Fruit fly (Drosophila melanogaster) whole organism, embryonic: Measurements from ENCODE around the gene ATPsyngamma.

ENCODE experiments used
- Asciz ChIP-seq: fragments of 200-800 bp; sonication (Bioruptor generic); optimal IDR thresholded peaks from 2 replicates; lab custom pipeline; 2017; ENCODE audit warnings: missing biosample characterization, mild to moderate bottlenecking, missing genetic modification characterization, missing genetic modification reagents
- Atf6 ChIP-seq: fragments of 200-800 bp; sonication (Bioruptor generic); IDR thresholded peaks from 2 replicates; pipeline ENCODE4 v1.3.6; 2022; ENCODE audit warnings: missing biosample characterization, missing genetic modification characterization
- CG12769 ChIP-seq: fragments of 200-800 bp; sonication (Bioruptor generic); optimal IDR thresholded peaks from 2 replicates; lab custom pipeline; 2019; ENCODE audit warnings: missing biosample characterization, mild to moderate bottlenecking, missing genetic modification characterization, moderate library complexity
- CG15011 ChIP-seq: fragments of 200-800 bp; sonication (Bioruptor generic); optimal IDR thresholded peaks from 3 replicates; lab custom pipeline; 2018; ENCODE audit warnings: missing biosample characterization, mild to moderate bottlenecking, missing genetic modification characterization
- CG16815 ChIP-seq: fragments of 200-800 bp; sonication (Bioruptor generic); optimal IDR thresholded peaks from 3 replicates; lab custom pipeline; 2017; ENCODE audit warnings: missing biosample characterization, mild to moderate bottlenecking, missing genetic modification characterization
- CG17186 ChIP-seq: fragments of 200-800 bp; sonication (Bioruptor generic); optimal IDR thresholded peaks from 3 replicates; lab custom pipeline; 2017; ENCODE audit warnings: missing biosample characterization, missing genetic modification reagents, missing genetic modification characterization
- CG17802 ChIP-seq: fragments of 200-800 bp; sonication (Bioruptor generic); optimal IDR thresholded peaks from 2 replicates; lab custom pipeline; 2018; ENCODE audit warnings: missing biosample characterization, mild to moderate bottlenecking, missing genetic modification characterization, moderate library complexity
- CG2129 ChIP-seq: fragments of 200-800 bp; sonication (Bioruptor generic); IDR thresholded peaks from 2 replicates; pipeline ENCODE4 v1.3.6; 2022; ENCODE audit warnings: missing biosample characterization, missing genetic modification characterization; ENCODE audit not compliant: partially characterized antibody
- CG34224 ChIP-seq: fragments of 200-800 bp; sonication (Bioruptor generic); IDR thresholded peaks from 3 replicates; pipeline ENCODE4 v1.3.6; 2022; ENCODE audit warnings: missing biosample characterization, missing genetic modification characterization; ENCODE audit not compliant: partially characterized antibody
- CG4424 ChIP-seq: fragments of 200-800 bp; sonication (Bioruptor generic); optimal IDR thresholded peaks from 3 replicates; lab custom pipeline; 2016; ENCODE audit warnings: missing biosample characterization, missing genetic modification characterization
- CG5180 ChIP-seq: fragments of 200-800 bp; sonication (Bioruptor generic); optimal IDR thresholded peaks from 3 replicates; lab custom pipeline; 2017; ENCODE audit warnings: missing biosample characterization, missing genetic modification characterization, mild to moderate bottlenecking, moderate library complexity, missing genetic modification reagents
- CG7357 ChIP-seq: fragments of 200-800 bp; sonication (Bioruptor generic); IDR thresholded peaks from 3 replicates; pipeline ENCODE4 v1.3.6; 2022; ENCODE audit warnings: missing biosample characterization, missing genetic modification characterization
- CG7928 ChIP-seq: fragments of 200-800 bp; sonication (Bioruptor generic); optimal IDR thresholded peaks from 2 replicates; lab custom pipeline; 2017; ENCODE audit warnings: missing biosample characterization, mild to moderate bottlenecking, missing genetic modification characterization
- CG8290 ChIP-seq, 3 experiments: fragments of 200-800 bp; sonication (Bioruptor generic); optimal IDR thresholded peaks; 2 replicates each; lab custom pipeline; 2016 to 2019; ENCODE audit warnings: missing biosample characterization in 3 of 3, missing genetic modification characterization in 3 of 3, mild to moderate bottlenecking in 2 of 3, moderate library complexity in 1 of 3
- CG8765 ChIP-seq: fragments of 200-800 bp; sonication (Bioruptor generic); IDR thresholded peaks from 2 replicates; pipeline ENCODE4 v1.3.6; 2022; ENCODE audit warnings: missing biosample characterization, missing genetic modification characterization
- CHES-1-like ChIP-seq: fragments of 200-800 bp; sonication (Bioruptor generic); optimal IDR thresholded peaks from 2 replicates; lab custom pipeline; 2016; ENCODE audit warnings: missing biosample characterization, missing genetic modification characterization
- CTCF ChIP-seq: fragments of 200-800 bp; sonication (Bioruptor generic); optimal IDR thresholded peaks from 2 replicates; lab custom pipeline; 2017; ENCODE audit warnings: missing biosample characterization, mild to moderate bottlenecking, missing genetic modification characterization, moderate library complexity
- Camta ChIP-seq: fragments of 200-800 bp; sonication (Bioruptor generic); optimal IDR thresholded peaks from 2 replicates; lab custom pipeline; 2016; ENCODE audit warnings: missing biosample characterization, missing genetic modification characterization
- Dip2 ChIP-seq: fragments of 200-800 bp; sonication (Bioruptor generic); IDR thresholded peaks from 2 replicates; pipeline ENCODE4 v1.3.6; 2022; ENCODE audit warnings: missing biosample characterization, missing genetic modification characterization
- Lim3 ChIP-seq: fragments of 200-800 bp; sonication (Bioruptor generic); IDR thresholded peaks from 2 replicates; pipeline ENCODE4 v1.3.6; 2022; ENCODE audit warnings: missing biosample characterization, missing genetic modification characterization
- MESR4 ChIP-seq: fragments of 200-800 bp; sonication (Bioruptor generic); optimal IDR thresholded peaks from 2 replicates; lab custom pipeline; 2018; ENCODE audit warnings: missing biosample characterization, mild to moderate bottlenecking, missing genetic modification characterization, moderate library complexity
- Myb ChIP-seq: fragments of 200-800 bp; sonication (Bioruptor generic); optimal IDR thresholded peaks from 2 replicates; lab custom pipeline; 2016; ENCODE audit warnings: missing biosample characterization, missing genetic modification characterization
- NK7.1 ChIP-seq: fragments of 200-800 bp; sonication (Bioruptor generic); optimal IDR thresholded peaks from 3 replicates; lab custom pipeline; 2016; ENCODE audit warnings: missing biosample characterization, missing genetic modification characterization
- PHDP ChIP-seq: fragments of 200-800 bp; sonication (Bioruptor generic); optimal IDR thresholded peaks from 3 replicates; lab custom pipeline; 2018; ENCODE audit warnings: missing biosample characterization, mild to moderate bottlenecking, missing genetic modification characterization, moderate library complexity
- Sin3A ChIP-seq: fragments of >200 bp; optimal IDR thresholded peaks from 2 replicates; lab custom pipeline; 2018
- Six4 ChIP-seq: fragments of 200-800 bp; sonication (Bioruptor generic); optimal IDR thresholded peaks from 2 replicates; lab custom pipeline; 2016; ENCODE audit warnings: missing biosample characterization, missing genetic modification characterization
- Sox102F ChIP-seq: fragments of 200-800 bp; sonication (Bioruptor generic); optimal IDR thresholded peaks from 2 replicates; lab custom pipeline; 2018; ENCODE audit warnings: missing biosample characterization, mild to moderate bottlenecking, missing genetic modification characterization, moderate library complexity
- Usf ChIP-seq: fragments of 200-800 bp; sonication (Bioruptor generic); optimal IDR thresholded peaks from 2 replicates; lab custom pipeline; 2017; ENCODE audit warnings: missing genotype, missing biosample characterization, missing genetic modification characterization
- ab ChIP-seq: fragments of 200-800 bp; sonication (Bioruptor generic); optimal IDR thresholded peaks from 2 replicates; lab custom pipeline; 2016; ENCODE audit warnings: missing biosample characterization, missing genetic modification characterization
- ash1 ChIP-seq: fragments of 200-800 bp; sonication (Bioruptor generic); optimal IDR thresholded peaks from 2 replicates; lab custom pipeline; 2018; ENCODE audit warnings: missing biosample characterization, mild to moderate bottlenecking, missing genetic modification characterization
- bab2 ChIP-seq: fragments of 200-800 bp; sonication (Bioruptor generic); optimal IDR thresholded peaks from 2 replicates; lab custom pipeline; 2016; ENCODE audit warnings: missing biosample characterization, missing genetic modification characterization
- bowl ChIP-seq: fragments of 200-800 bp; sonication (Bioruptor generic); IDR thresholded peaks from 2 replicates; pipeline ENCODE4 v1.3.6; 2022; ENCODE audit warnings: missing biosample characterization, missing genetic modification characterization
- chinmo ChIP-seq: fragments of 200-800 bp; sonication (Bioruptor generic); IDR thresholded peaks from 4 replicates; pipeline ENCODE4 v1.3.6; 2022; ENCODE audit warnings: missing biosample characterization, missing genetic modification characterization; ENCODE audit not compliant: partially characterized antibody
- chm ChIP-seq: fragments of 200-800 bp; sonication (Bioruptor generic); IDR thresholded peaks from 2 replicates; pipeline ENCODE4 v1.3.6; 2022; ENCODE audit warnings: missing biosample characterization, missing genetic modification characterization
- da ChIP-seq: fragments of 200-800 bp; sonication (Bioruptor generic); optimal IDR thresholded peaks from 2 replicates; lab custom pipeline; 2016; ENCODE audit warnings: missing biosample characterization, missing genetic modification characterization
- dm ChIP-seq: fragments of 200-800 bp; sonication (Bioruptor generic); optimal IDR thresholded peaks from 3 replicates; lab custom pipeline; 2016; ENCODE audit warnings: missing biosample characterization, missing genetic modification characterization
- dmrt99B ChIP-seq: fragments of 200-800 bp; sonication (Bioruptor generic); optimal IDR thresholded peaks from 2 replicates; lab custom pipeline; 2018; ENCODE audit warnings: missing biosample characterization, mild to moderate bottlenecking, missing genetic modification characterization, moderate library complexity
- ewg ChIP-seq: fragments of 200-800 bp; sonication (Bioruptor generic); optimal IDR thresholded peaks from 3 replicates; lab custom pipeline; 2017; ENCODE audit warnings: mild to moderate bottlenecking, missing biosample characterization, missing genetic modification reagents, missing genetic modification characterization
- fd64A ChIP-seq: fragments of 200-800 bp; sonication (Bioruptor generic); optimal IDR thresholded peaks from 3 replicates; lab custom pipeline; 2018; ENCODE audit warnings: missing biosample characterization, mild to moderate bottlenecking, missing genetic modification characterization
- gfzf ChIP-seq: fragments of 200-800 bp; sonication (Bioruptor generic); optimal IDR thresholded peaks from 2 replicates; lab custom pipeline; 2016; ENCODE audit warnings: missing biosample characterization, mild to moderate bottlenecking, missing genetic modification characterization, moderate library complexity
- gsb ChIP-seq: fragments of 200-800 bp; sonication (Bioruptor generic); IDR thresholded peaks from 2 replicates; pipeline ENCODE4 v1.3.6; 2022; ENCODE audit warnings: missing biosample characterization, missing genetic modification characterization
- jigr1 ChIP-seq: fragments of 200-800 bp; sonication (Bioruptor generic); IDR thresholded peaks from 3 replicates; pipeline ENCODE4 v1.3.6; 2022; ENCODE audit warnings: missing biosample characterization, missing genetic modification characterization
- jing ChIP-seq: fragments of 200-800 bp; sonication (Bioruptor generic); optimal IDR thresholded peaks from 2 replicates; lab custom pipeline; 2018; ENCODE audit warnings: missing biosample characterization, mild to moderate bottlenecking, missing genetic modification characterization
- org-1 ChIP-seq: fragments of 200-800 bp; sonication (Bioruptor generic); optimal IDR thresholded peaks from 2 replicates; lab custom pipeline; 2017; ENCODE audit warnings: missing biosample characterization, missing genetic modification characterization
- repo ChIP-seq: fragments of 200-800 bp; sonication (Bioruptor generic); optimal IDR thresholded peaks from 2 replicates; lab custom pipeline; 2016; ENCODE audit warnings: missing biosample characterization, missing genetic modification characterization
- sisA ChIP-seq: fragments of 200-800 bp; sonication (Bioruptor generic); IDR thresholded peaks from 2 replicates; pipeline ENCODE4 v1.3.6; 2022; ENCODE audit warnings: missing biosample characterization, missing genetic modification characterization
- sug ChIP-seq: fragments of 200-800 bp; optimal IDR thresholded peaks from 2 replicates; lab custom pipeline; 2019; ENCODE audit warnings: missing biosample characterization, mild to moderate bottlenecking, missing genetic modification characterization, moderate library complexity
- tin ChIP-seq: fragments of 200-800 bp; sonication (Bioruptor generic); optimal IDR thresholded peaks from 3 replicates; lab custom pipeline; 2016; ENCODE audit warnings: missing biosample characterization, missing genetic modification characterization
- usp ChIP-seq: fragments of >200 bp; optimal IDR thresholded peaks from 2 replicates; lab custom pipeline; 2017; ENCODE audit warnings: missing biosample characterization, missing genetic modification characterization
- zen2 ChIP-seq: fragments of 200-800 bp; sonication (Bioruptor generic); IDR thresholded peaks from 3 replicates; pipeline ENCODE4 v1.3.6; 2022; ENCODE audit warnings: missing biosample characterization, missing genetic modification characterization; ENCODE audit not compliant: partially characterized antibody
- zfh1 ChIP-seq: fragments of 200-800 bp; sonication (Bioruptor generic); IDR thresholded peaks from 3 replicates; pipeline ENCODE4 v1.3.6; 2022; ENCODE audit warnings: missing biosample characterization, missing genetic modification characterization

The ATPsyngamma gene

DNA sequence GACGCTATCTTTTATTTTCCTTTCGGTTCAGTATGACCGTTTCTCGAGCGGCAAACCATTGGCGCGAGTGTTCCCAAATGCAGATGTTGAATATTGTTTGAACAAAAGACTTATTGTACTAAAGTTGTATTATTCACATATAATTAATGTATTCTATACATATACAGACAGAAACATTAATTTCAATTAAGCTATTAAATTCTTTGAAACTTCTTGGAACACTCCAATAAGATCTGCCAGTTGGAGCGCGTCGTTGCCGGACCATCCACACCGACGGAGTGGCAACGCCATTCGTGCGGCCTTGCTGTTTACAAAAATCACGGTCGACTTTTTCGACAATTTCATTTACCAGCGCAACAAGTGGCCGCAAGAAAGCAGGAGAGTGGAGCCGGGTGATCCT, 3.9 kb downstream of the ATPsyngamma start, which contains the start of the genes Wdr24 and IntS11 (continued):
- peak; percentile 79 for TF ChIP-seq bab2
- TF ChIP-seq CG12769, result no peak
- TF ChIP-seq ewg (GFP tag; lab: Kevin White, UChicago), result peak; percentile 60
- 0 out of 4 replicates have a peak, but pooled peaks have one; percentile 57 for TF ChIP-seq chinmo (GFP tag; lab: Robert Waterston, UW)
- peak; percentile 89 for TF ChIP-seq sug (tag; lab: Kevin White, UChicago)
- TF ChIP-seq tin, result peak; percentile 58
- TF ChIP-seq Atf6 (GFP tag; lab: Robert Waterston, UW), result peak; percentile 89
- peak; percentile 81 for TF ChIP-seq zfh1 (GFP tag; lab: Robert Waterston, UW)
- peak; percentile 28 for TF ChIP-seq ab (GFP tag; lab: Kevin White, UChicago)
- no peak for TF ChIP-seq CG2129
- TF ChIP-seq Usf, result peak; percentile 87
- TF ChIP-seq Camta (GFP tag; lab: Kevin White, UChicago), result peak; percentile 31
- TF ChIP-seq CG4424 (GFP tag; lab: Kevin White, UChicago), result peak; percentile 42
- TF ChIP-seq sisA (GFP tag; lab: Robert Waterston, UW), result peak; percentile 93
- TF ChIP-seq dmrt99B (tag; lab: Kevin White, UChicago), result no peak
- TF ChIP-seq CG5180 (GFP tag; lab: Kevin White, UChicago), result no peak
- peak; percentile 61 for TF ChIP-seq gfzf (GFP tag; lab: Kevin White, UChicago)
- TF ChIP-seq Myb (GFP tag; lab: Kevin White, UChicago), result peak; percentile 68
- TF ChIP-seq Sox102F (GFP tag; lab: Kevin White, UChicago), result peak; percentile 82
- TF ChIP-seq CG7357 (GFP tag; lab: Robert Waterston, UW), result peak; percentile 81
- TF ChIP-seq jing (GFP tag; lab: Kevin White, UChicago), result no peak
- no peak for TF ChIP-seq CG8290 (GFP tag; optimal IDR thresholded peaks at IDR 0.05; lab: Kevin White, UChicago)
- TF ChIP-seq CG8290 (tag; optimal IDR thresholded peaks at IDR 0.05; lab: Kevin White, UChicago), result peak in 1 of 2 experiments; percentile 96
- 0 out of 2 replicates have a peak, but pooled peaks have one; percentile 28 for TF ChIP-seq Dip2 (GFP tag; lab: Robert Waterston, UW)
- TF ChIP-seq Asciz (GFP tag; lab: Kevin White, UChicago), result no peak
- peak; percentile 86 for TF ChIP-seq gsb (GFP tag; lab: Robert Waterston, UW)
- TF ChIP-seq fd64A (GFP tag; lab: Kevin White, UChicago), result no peak
- no peak for TF ChIP-seq repo
- peak; percentile 25 for TF ChIP-seq CG7928 (GFP tag; lab: Kevin White, UChicago)
- peak; percentile 74 for TF ChIP-seq dm (GFP tag; lab: Kevin White, UChicago)
- TF ChIP-seq CG16815, result peak; percentile 88
- peak; percentile 83 for TF ChIP-seq PHDP (tag; lab: Kevin White, UChicago)
- peak; percentile 10 for TF ChIP-seq CG17802
- TF ChIP-seq NK7.1 (GFP tag; lab: Kevin White, UChicago), result no peak
- no peak for TF ChIP-seq CG15011 (GFP tag; lab: Kevin White, UChicago)
- 0 out of 2 replicates have a peak, but pooled peaks have one; percentile 34 for TF ChIP-seq bowl (GFP tag; lab: Robert Waterston, UW)
- peak; percentile 72 for TF ChIP-seq CHES-1-like
- peak; percentile 38 for TF ChIP-seq CG17186 (GFP tag; lab: Kevin White, UChicago)
- no peak for TF ChIP-seq usp (GFP tag; lab: Kevin White, UChicago)
- no peak for TF ChIP-seq Six4 (GFP tag; lab: Kevin White, UChicago)
- no peak for TF ChIP-seq da (GFP tag; lab: Kevin White, UChicago)
- peak; percentile 92 for TF ChIP-seq jigr1
- peak; percentile 69 for TF ChIP-seq chm (GFP tag; lab: Robert Waterston, UW)
- no peak for TF ChIP-seq zen2 (GFP tag; lab: Robert Waterston, UW)
- no peak for TF ChIP-seq org-1 (GFP tag; lab: Kevin White, UChicago)
- peak; percentile 64 for TF ChIP-seq Lim3 (GFP tag; lab: Robert Waterston, UW)
- TF ChIP-seq CG34224 (GFP tag; lab: Robert Waterston, UW), result peak; percentile 31; the same call in 1 of the 3 replicates
- peak; percentile 52 for TF ChIP-seq MESR4 (GFP tag; lab: Kevin White, UChicago)
- peak; percentile 93 for TF ChIP-seq Sin3A (lab: Kevin White, UChicago)
- peak; percentile 41 for TF ChIP-seq CTCF
- TF ChIP-seq ash1 (GFP tag; lab: Kevin White, UChicago), result no peak
- peak; percentile 85; the same call in 1 of the 2 replicates for TF ChIP-seq CG8765 (GFP tag; lab: Robert Waterston, UW)
